Worm (Caenorhabditis elegans): ENCODE measurements around the gene srh-22.
"Not testable (repeated sequence)": the region's sequence is repeated elsewhere in the genome, so short reads cannot be mapped to it uniquely, and the experiment has no call there.

Gene srh-22

DNA sequence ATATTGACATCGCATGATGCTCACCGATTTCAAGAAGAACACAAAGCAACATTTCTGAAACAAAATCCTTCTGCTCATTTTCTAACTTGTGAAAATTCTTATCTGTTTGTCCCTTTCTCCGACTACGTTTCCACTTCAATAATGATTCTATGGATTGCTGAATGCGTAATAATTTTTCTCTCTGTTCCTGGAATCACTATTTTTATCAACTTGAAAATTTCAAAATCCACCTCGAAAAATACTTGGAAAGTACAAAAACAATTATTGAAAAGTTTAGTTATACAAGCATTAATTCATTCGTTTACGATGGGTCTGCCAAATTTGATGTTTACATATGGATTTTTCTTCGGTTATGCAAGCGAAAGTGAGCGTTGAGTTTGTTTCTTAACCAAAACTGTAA is at the start of gene srh-22:
Gene srh-22, plus strand, starts transcription at position 301 of the 400 bp plus-strand sequence.
- TF ChIP-seq unc-62 (GFP tag; optimal IDR thresholded peaks at IDR 0.05): no peak

DNA sequence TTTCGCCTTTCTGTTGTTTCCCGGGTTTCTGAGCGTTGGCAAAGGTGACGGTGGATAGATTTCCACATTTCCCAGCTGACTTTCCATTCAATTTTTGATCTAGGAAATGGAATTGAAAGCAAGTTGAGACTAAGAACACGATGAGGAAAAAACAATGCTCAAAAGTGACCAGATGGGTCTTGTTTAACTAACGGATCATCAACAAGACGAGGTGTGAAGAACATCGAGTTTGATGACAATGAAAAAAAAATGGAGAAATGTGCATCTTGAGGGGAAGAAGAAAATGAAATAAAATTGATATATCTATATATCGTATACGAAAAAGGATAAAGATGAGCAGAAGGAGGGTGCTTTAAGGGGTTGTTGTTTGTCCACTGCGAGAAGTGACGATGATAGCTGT is 44.5 kb upstream of the srh-22 start, which contains the start of gene T19H12.6:
Gene T19H12.6, minus strand, starts transcription at position 101 of the 400 bp plus-strand sequence.
- no peak for TF ChIP-seq unc-62 (GFP tag; optimal IDR thresholded peaks at IDR 0.05)

DNA sequence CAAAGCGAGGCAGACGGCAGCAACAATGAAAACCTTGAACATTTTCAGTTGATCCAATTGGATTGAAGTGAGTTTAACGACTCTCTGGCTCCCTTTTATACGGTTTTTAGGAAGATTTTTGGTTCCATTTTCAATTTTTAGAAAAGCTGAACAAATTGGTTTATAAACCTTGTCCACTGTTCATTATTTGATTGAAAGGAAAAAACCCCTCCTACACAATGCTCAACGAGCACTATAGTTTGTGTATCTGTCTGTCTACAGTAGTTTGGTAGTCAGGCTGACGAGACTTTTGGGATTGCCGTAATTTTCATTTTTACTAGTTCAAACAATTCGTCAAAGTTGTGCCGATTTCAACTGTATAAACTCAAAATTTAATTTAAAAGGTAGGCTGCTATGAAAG is 42.9 kb upstream of the srh-22 start, which contains the start of gene T19H12.15:
Gene T19H12.15, minus strand, starts transcription at position 101 of the 400 bp plus-strand sequence.
- no peak for TF ChIP-seq unc-62 (GFP tag; optimal IDR thresholded peaks at IDR 0.05)

DNA sequence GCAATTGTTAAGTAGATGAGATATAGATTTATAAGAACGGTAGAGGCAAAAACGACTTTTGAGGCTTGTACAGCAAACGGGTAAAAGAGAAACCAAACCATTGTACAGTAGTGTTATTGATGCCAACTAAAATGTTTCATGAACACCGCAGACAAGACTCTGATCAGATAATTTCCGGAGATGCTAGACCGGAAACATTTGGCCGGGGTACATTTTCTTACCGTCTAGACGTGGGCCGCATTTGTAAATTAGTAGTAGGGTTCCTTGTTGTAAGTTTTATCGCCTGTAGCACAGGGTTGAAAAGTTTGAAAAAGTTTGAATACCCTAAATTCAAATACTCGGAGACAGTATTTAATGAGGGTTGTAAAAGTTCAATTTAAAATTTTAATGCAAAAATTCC is 40.7 kb upstream of the srh-22 start, which contains the start of gene str-32:
Gene str-32, minus strand, starts transcription at position 101 of the 400 bp plus-strand sequence.
- no peak for TF ChIP-seq unc-62 (GFP tag; optimal IDR thresholded peaks at IDR 0.05)

DNA sequence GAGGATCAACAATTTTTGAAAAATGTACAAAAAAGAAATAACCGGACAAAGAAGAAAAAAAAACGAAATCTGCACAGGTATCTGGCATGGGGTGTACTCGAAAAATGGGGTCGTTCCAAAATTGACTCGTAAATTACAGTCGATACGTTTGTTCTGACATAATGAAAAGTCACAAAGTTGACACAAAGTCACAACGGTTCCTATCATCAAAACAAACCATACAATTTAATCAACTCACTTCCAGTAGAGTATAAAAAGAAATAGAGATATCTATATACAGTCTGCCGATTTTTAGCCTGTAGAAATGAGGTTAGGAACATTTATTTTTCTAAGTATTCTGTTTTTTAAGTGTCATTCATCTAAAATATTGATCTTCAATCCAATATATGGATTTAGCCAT is 37.6 kb upstream of the srh-22 start, which contains the start of gene T19H12.12:
Gene T19H12.12, plus strand, starts transcription at position 301 of the 400 bp plus-strand sequence.
- no peak for TF ChIP-seq unc-62 (GFP tag; optimal IDR thresholded peaks at IDR 0.05)

DNA sequence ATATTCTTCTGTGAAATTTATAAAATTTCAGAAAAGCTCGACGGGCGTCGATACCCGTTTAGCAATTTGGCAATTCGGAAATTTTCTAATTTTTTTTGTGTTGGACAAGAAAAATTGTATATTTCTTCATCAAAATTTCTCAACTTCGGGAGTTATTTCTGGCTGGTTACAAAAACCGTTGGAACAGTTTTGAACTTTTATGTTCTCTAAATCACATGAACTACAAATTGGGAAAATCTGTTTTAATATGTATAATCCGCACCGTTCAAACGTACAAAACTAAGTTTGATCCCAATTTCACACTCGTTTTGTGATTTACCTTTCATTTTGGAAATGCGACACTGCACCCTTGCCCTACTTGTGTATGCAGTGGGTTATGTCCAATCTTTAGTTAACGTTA is 36.8 kb upstream of the srh-22 start, which contains the start of gene T19H12.3:
Gene T19H12.3, plus strand, starts transcription at position 301 of the 400 bp plus-strand sequence.
- no peak for TF ChIP-seq unc-62 (GFP tag; optimal IDR thresholded peaks at IDR 0.05)

DNA sequence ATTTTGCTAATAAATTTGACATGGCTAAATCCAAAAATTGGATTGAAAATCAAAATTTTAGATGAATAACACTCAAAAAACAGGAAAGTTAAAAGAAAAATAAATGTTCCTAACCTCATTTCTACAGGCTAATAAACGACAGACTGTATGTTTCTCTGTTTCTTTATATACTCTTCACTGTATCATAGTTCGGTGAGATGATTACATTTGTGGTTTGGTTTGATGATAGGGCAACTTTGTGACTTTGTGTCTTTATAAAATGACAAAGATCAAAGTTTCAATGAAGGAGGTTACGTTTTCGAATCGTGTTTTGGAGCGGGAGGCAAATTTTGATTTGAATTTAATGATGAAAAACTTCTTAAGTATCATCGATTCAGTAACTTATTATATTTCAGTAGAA is 32.6 kb upstream of the srh-22 start, which contains the start of gene ugt-12:
Gene ugt-12, minus strand, starts transcription at position 153 of the 400 bp plus-strand sequence.
- TF ChIP-seq unc-62 (GFP tag; optimal IDR thresholded peaks at IDR 0.05): no peak

DNA sequence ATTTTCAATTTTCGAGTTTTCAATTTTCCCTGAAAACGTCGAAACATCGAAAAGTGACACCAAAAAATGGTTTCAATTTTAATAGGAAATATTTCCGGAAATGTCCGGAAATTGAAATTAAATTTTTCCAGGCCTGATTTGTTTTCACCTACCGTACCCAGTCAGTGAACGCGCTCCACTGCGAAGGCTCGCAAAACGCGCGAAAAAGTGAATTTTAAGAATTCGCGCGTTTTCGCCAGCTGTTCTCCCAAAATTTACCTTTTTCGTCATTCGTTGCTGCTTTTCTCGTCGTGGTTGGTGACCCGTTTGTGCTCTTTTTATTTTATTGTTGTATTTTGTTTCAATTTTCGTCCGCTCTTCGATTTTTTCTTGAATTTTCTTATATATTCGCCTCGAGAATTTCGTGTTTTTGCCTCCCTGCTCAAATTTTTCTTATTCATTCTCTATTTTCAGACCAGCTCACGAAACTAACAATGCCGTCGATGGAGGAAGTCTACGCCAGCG is 32.1 kb upstream of the srh-22 start, which contains the start of gene T19H12.2:
Gene T19H12.2, plus strand, starts transcription at position 454 of the 504 bp plus-strand sequence.
- TF ChIP-seq unc-62 (GFP tag; optimal IDR thresholded peaks at IDR 0.05): no peak

DNA sequence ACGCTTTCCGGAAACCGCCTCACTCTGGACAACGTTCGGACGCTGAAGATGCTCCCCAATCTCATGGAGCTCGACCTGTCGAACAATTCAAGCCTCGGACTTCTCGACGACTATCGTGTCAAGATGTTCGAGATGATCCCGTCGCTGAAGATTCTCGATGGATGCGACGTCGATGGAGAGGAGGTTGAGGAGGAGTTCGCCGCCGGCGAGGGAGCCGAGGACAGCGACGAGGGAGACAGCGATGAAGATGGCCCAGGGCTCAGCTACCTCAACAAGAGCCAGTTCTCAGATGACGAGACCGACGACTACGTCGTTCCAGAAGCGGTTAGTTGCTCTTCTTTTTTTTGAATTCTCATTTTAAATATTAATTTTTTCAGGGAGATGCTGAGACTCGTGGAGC is 31.3 kb upstream of the srh-22 start:
- no peak for TF ChIP-seq unc-62 (GFP tag; optimal IDR thresholded peaks at IDR 0.05)

DNA sequence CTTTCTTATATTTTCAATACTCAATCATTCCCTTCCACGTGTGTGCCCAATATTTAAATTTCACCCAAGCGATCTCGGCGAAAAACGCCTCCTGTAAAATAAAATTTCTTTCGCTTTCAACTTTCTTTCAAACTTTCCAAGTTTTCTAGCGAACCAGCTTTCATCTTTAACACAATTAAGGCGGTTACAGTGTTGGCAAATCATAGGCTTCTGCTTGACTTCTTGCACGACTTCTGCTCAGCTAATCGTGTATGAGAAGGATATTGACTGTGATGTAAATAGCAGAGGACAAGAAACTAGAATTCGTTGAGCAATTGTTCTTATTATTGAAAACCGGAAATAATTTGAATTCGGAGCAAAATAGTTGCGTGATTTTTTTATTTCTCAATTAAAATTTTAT is 30.8 kb upstream of the srh-22 start:
- TF ChIP-seq unc-62 (GFP tag; optimal IDR thresholded peaks at IDR 0.05): no peak

DNA sequence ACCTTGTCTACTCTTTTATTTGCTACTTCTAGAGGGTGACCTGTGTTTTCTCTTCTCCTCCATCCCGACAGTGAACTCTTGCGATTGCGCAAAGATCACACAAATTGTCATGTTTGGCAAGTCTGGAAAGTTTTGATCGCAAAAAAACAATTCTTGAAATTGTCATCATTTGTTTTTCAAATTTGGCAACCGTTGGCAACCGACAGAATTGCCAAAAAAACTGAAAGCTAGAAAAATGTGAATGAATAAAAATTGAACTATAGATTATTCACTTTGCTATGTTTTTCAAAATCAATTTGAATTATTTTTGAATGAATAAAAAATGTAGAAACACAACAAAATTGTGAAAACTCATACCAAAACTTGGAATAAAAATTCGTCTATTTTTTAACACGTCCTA is 27.2 kb upstream of the srh-22 start, which contains the start of gene ugt-11:
Gene ugt-11, minus strand, starts transcription at position 101 of the 400 bp plus-strand sequence.
- TF ChIP-seq unc-62 (GFP tag; optimal IDR thresholded peaks at IDR 0.05): no peak

DNA sequence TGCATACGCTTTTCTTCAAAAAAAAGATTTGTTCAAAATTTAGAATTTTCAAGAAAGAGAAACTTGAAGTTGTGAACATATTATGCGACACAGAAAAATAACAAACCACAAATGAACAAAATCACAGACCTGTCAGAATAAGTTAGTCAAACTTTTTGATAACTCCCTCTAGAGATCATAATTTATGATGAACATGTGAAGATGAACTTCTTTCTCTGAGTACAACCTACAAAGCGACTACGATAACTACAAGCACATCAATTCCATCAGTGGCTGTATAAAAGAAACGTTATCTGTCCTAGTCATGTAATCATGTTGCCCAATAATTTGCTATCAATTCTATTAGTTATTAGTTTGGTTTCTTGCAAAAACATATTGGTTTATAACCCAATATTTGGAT is 26.4 kb upstream of the srh-22 start, which contains the start of gene ugt-9:
Gene ugt-9, plus strand, starts transcription at position 305 of the 400 bp plus-strand sequence.
- no peak for TF ChIP-seq unc-62 (GFP tag; optimal IDR thresholded peaks at IDR 0.05)

DNA sequence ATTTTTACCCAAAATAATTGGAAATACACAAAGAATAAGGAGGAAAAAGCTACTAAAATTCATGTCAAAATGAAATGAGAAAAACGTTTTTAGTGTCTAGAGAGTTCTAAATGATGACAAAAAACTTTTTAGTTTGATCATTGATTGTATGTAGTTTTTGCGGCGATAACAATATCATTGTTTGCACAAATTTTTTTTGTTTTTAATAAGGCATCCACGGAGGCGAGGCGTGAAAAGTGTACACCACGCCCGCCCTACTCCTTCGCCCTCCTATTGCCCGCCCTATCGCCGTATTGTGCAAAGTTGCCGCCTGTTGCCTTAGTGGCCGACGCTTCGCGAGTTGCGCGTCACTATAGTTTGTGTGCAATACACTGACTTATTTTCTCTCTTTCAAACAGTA is 22.1 kb upstream of the srh-22 start, which contains the start of gene ugt-10:
Gene ugt-10, minus strand, starts transcription at position 101 of the 400 bp plus-strand sequence.
- not testable (repeated sequence) for TF ChIP-seq unc-62 (GFP tag; optimal IDR thresholded peaks at IDR 0.05)

DNA sequence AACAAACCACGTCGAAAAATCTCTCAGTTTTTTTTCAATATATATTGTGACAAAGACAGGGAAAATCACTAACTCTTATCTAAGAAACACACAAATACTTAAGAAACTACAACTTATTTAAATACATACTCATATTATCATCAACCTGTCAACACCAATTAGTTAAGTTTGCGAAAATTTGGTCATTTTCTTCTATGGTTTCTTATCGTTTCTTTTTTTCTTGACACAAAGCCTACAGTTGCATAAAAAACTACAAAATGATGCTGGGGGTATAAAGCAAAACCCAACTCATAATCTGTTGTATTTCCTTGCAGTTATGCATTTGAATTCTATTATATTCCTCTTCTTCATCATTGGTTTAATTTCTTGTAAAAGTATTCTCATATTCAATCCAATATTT is 21.1 kb upstream of the srh-22 start, which contains the start of gene ugt-67:
Gene ugt-67, plus strand, starts transcription at position 301 of the 400 bp plus-strand sequence.
- TF ChIP-seq unc-62 (GFP tag; optimal IDR thresholded peaks at IDR 0.05): no peak

DNA sequence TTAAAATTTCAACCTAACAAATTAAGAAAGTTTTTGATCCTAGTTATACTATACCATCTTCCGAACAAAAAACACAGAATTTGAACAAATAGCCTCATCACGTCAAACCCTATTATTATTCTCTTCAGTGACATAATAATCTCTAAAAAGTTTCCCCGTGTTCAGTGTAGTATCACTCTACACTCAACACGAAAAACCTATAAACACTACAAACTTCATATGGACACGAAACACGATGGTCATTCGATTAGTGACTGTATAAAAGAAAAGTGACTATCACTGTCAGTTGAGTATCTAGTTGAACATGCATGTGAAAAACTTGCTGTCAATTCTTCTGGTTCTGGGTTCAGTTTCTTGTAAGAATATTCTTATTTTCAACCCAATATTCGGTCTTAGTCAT is 18.4 kb upstream of the srh-22 start, which contains the start of gene ugt-8:
Gene ugt-8, plus strand, starts transcription at position 235 of the 400 bp plus-strand sequence.
- no peak for TF ChIP-seq unc-62 (GFP tag; optimal IDR thresholded peaks at IDR 0.05)

DNA sequence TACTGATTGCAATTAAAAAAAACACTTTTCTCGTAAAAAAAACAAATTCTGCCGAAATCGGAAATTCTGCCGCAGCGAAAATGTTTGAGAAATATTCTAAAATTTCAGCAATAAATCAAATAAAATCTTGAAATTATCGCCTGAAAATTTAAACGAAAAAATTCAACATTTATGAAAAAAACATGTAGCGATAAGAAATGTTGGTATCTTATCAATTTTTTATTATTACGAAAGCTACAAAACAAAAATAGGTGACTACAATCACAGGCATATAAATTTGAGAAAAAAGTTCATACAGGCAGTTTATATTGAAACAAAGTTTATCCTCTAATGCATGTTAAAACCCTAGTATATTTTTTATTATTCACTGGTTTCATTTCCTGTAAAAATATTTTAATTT is 16.2 kb upstream of the srh-22 start, which contains the start of gene ugt-14:
Gene ugt-14, plus strand, starts transcription at position 301 of the 400 bp plus-strand sequence.
- no peak for TF ChIP-seq unc-62 (GFP tag; optimal IDR thresholded peaks at IDR 0.05)

DNA sequence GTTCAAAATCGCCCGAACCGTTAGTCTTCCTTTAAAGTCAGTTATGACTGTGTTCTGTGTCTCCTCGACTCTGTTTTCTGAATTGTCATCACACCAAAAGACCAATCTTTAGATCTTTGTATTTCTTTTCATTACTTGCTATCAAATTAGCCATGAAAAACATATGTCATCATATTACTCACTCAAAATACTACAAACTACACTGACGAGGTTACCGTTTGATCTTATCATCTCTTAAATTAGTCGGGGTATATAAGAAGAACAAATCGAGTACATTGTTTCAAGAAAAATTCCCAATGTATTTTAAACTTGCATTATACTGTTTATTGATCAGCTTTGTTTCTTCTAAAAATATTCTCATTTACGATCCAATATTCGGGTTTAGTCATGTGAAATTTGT is 13.5 kb upstream of the srh-22 start, which contains the start of gene ugt-13:
Gene ugt-13, plus strand, starts transcription at position 294 of the 400 bp plus-strand sequence.
- TF ChIP-seq unc-62 (GFP tag; optimal IDR thresholded peaks at IDR 0.05): no peak
